Worm (Caenorhabditis elegans) whole organism, young adult: ENCODE results near the gene K08D8.9.
A peak's percentile ranks its signal among the peaks of the same experiment; 100 is the strongest.

Source experiments
- F10E7.11 ChIP-seq: sonication (generic microtip); optimal IDR thresholded peaks from 2 replicates; lab custom pipeline; 2017; ENCODE audit warnings: mild to moderate bottlenecking, missing genetic modification characterization, moderate library complexity, missing compliant biosample characterization
- F22D6.2 ChIP-seq: sonication (generic microtip); optimal IDR thresholded peaks from 2 replicates; lab custom pipeline; 2016; ENCODE audit warnings: mild to moderate bottlenecking, missing genetic modification characterization, missing compliant biosample characterization
- F37B4.10 ChIP-seq: fragments of 200-800 bp; sonication (Bioruptor generic); IDR thresholded peaks from 2 replicates; pipeline ENCODE4 v1.3.6; 2022; ENCODE audit warnings: missing genetic modification characterization, missing compliant biosample characterization
- T26A5.8 ChIP-seq: sonication (generic microtip); optimal IDR thresholded peaks from 2 replicates; lab custom pipeline; 2016; ENCODE audit warnings: missing genetic modification characterization, missing compliant biosample characterization
- Y53F4B.3 ChIP-seq: fragments of 200-800 bp; sonication (Bioruptor generic); IDR thresholded peaks from 2 replicates; pipeline ENCODE4 v1.3.6; 2022; ENCODE audit warnings: missing genetic modification reagents, missing genetic modification characterization, missing compliant biosample characterization
- Y56A3A.18 ChIP-seq: fragments of 200-800 bp; sonication (Bioruptor generic); IDR thresholded peaks from 2 replicates; pipeline ENCODE4 v1.3.6; 2022; ENCODE audit warnings: missing genetic modification reagents, missing genetic modification characterization, missing compliant biosample characterization
- Y79H2A.3 ChIP-seq: fragments of 200-800 bp; sonication (Bioruptor generic); conservative IDR thresholded peaks from 2 replicates; pipeline ENCODE4 v1.3.6; 2022; ENCODE audit warnings: missing genetic modification reagents, missing genetic modification characterization, missing compliant biosample characterization
- aptf-3 ChIP-seq: fragments of 200-800 bp; sonication (Bioruptor generic); IDR thresholded peaks from 2 replicates; pipeline ENCODE4 v1.3.6; 2022; ENCODE audit warnings: missing genetic modification characterization, missing compliant biosample characterization
- cebp-1 ChIP-seq, 2 experiments: fragments of 200-800 bp in 1 of 2; sonication (Bioruptor generic) in 1 of 2; sonication (generic microtip) in 1 of 2; IDR thresholded peaks in 1 of 2; optimal IDR thresholded peaks in 1 of 2; 2 replicates each; pipeline versions ENCODE4 v1.3.6 to Lab custom; 2017 to 2022; ENCODE audit warnings: missing compliant biosample characterization in 2 of 2, missing genetic modification characterization in 2 of 2, mild to moderate bottlenecking in 1 of 2, missing genetic modification reagents in 1 of 2, moderate library complexity in 1 of 2
- ceh-58 ChIP-seq: fragments of 200-800 bp; sonication (Bioruptor generic); IDR thresholded peaks from 2 replicates; pipeline ENCODE4 v1.3.6; 2022; ENCODE audit warnings: missing genetic modification characterization, missing compliant biosample characterization
- chd-7 ChIP-seq: sonication (generic microtip); optimal IDR thresholded peaks from 2 replicates; lab custom pipeline; 2016; ENCODE audit warnings: mild to moderate bottlenecking, missing genetic modification characterization, moderate library complexity, missing compliant biosample characterization
- dpl-1 ChIP-seq: fragments of 150-350 bp; optimal IDR thresholded peaks from 2 replicates; lab custom pipeline; 2014; ENCODE audit warnings: missing biosample characterization, missing genetic modification reagents, missing genetic modification characterization
- ekl-4 ChIP-seq: fragments of 200-800 bp; sonication (Bioruptor generic); IDR thresholded peaks from 2 replicates; pipeline ENCODE4 v1.3.6; 2022; ENCODE audit warnings: missing genetic modification reagents, missing genetic modification characterization, missing compliant biosample characterization
- hlh-26 ChIP-seq: fragments of 200-800 bp; sonication (Bioruptor generic); conservative IDR thresholded peaks from 2 replicates; pipeline ENCODE4 v1.3.6; 2022; ENCODE audit warnings: missing genetic modification reagents, missing genetic modification characterization, missing compliant biosample characterization
- hmg-1.2 ChIP-seq: fragments of 200-800 bp; sonication (Bioruptor generic); IDR thresholded peaks from 2 replicates; pipeline ENCODE4 v1.3.6; 2022; ENCODE audit warnings: missing genetic modification reagents, missing genetic modification characterization, missing compliant biosample characterization
- let-526 ChIP-seq: fragments of 200-800 bp; sonication (Bioruptor generic); IDR thresholded peaks from 2 replicates; pipeline ENCODE4 v1.3.6; 2022; ENCODE audit warnings: missing genetic modification reagents, missing genetic modification characterization, missing compliant biosample characterization
- madf-6 ChIP-seq: fragments of 200-800 bp; sonication (Bioruptor generic); IDR thresholded peaks from 2 replicates; pipeline ENCODE4 v1.3.6; 2022; ENCODE audit warnings: missing genetic modification reagents, missing genetic modification characterization, missing compliant biosample characterization
- nfya-2 ChIP-seq: fragments of 200-800 bp; sonication (Bioruptor generic); IDR thresholded peaks from 2 replicates; pipeline ENCODE4 v1.3.6; 2022; ENCODE audit warnings: missing genetic modification reagents, missing genetic modification characterization, missing compliant biosample characterization
- nfyb-1 ChIP-seq: fragments of 200-800 bp; sonication (Bioruptor generic); IDR thresholded peaks from 2 replicates; pipeline ENCODE4 v1.3.6; 2022; ENCODE audit warnings: missing genetic modification reagents, missing genetic modification characterization, missing compliant biosample characterization
- nhr-179 ChIP-seq: sonication (generic microtip); optimal IDR thresholded peaks from 2 replicates; lab custom pipeline; 2016; ENCODE audit warnings: mild to moderate bottlenecking, missing genetic modification characterization, missing compliant biosample characterization
- nhr-80 ChIP-seq: sonication (generic microtip); optimal IDR thresholded peaks from 2 replicates; lab custom pipeline; 2016; ENCODE audit warnings: missing genetic modification characterization, missing compliant biosample characterization
- nhr-90 ChIP-seq: sonication (generic microtip); optimal IDR thresholded peaks from 2 replicates; lab custom pipeline; 2016; ENCODE audit warnings: missing genotype, mild to moderate bottlenecking, missing genetic modification characterization, missing compliant biosample characterization
- pha-4 ChIP-seq: fragments of 150-350 bp; sonication (generic microtip); optimal IDR thresholded peaks from 2 replicates; lab custom pipeline; 2014; ENCODE audit warnings: missing biosample characterization, missing genetic modification reagents, missing genetic modification characterization
- unc-130 ChIP-seq: sonication (generic microtip); optimal IDR thresholded peaks from 2 replicates; lab custom pipeline; 2016; ENCODE audit warnings: missing genetic modification reagents, missing genetic modification characterization, missing compliant biosample characterization
- ztf-6 ChIP-seq: fragments of 200-800 bp; sonication (Bioruptor generic); IDR thresholded peaks from 2 replicates; pipeline ENCODE4 v1.3.6; 2022; ENCODE audit warnings: missing genetic modification reagents, missing genetic modification characterization, missing compliant biosample characterization

The K08D8.9 gene

ce11 chrIV:12897146-12897545, 2.3 kb upstream of the K08D8.9 start:
- TF ChIP-seq Y79H2A.3 (GFP tag; lab: Robert Waterston, UW) (no peak), madf-6 (no peak), let-526 (GFP tag; lab: Robert Waterston, UW) (no peak), cebp-1 (GFP tag; IDR thresholded peaks at IDR 0.05; lab: Robert Waterston, UW) (peak; percentile 57; the same call in 1 of the 2 replicates), cebp-1 (tag; optimal IDR thresholded peaks at IDR 0.05; lab: Kevin White, UChicago) (peak; percentile 79), dpl-1 (no peak), nhr-179 (tag; lab: Kevin White, UChicago) (no peak), aptf-3 (GFP tag; lab: Robert Waterston, UW) (no peak)

- no peak for TF ChIP-seq cebp-1 (GFP tag; IDR thresholded peaks at IDR 0.05; lab: Robert Waterston, UW)
- peak; percentile 37 for TF ChIP-seq cebp-1 (tag; optimal IDR thresholded peaks at IDR 0.05; lab: Kevin White, UChicago)
- TF ChIP-seq T26A5.8: no peak
- no peak for TF ChIP-seq Y53F4B.3 (GFP tag; lab: Robert Waterston, UW)
- TF ChIP-seq nfya-2 (GFP tag; lab: Robert Waterston, UW): no peak
- no peak for TF ChIP-seq F22D6.2 (tag; lab: Kevin White, UChicago)
- TF ChIP-seq, all 124 proteins: peak for 1
Measured at ce11 chrIV:12898823-12899222, 669 bp upstream of the K08D8.9 start.

- TF ChIP-seq dpl-1 (no peak), F10E7.11 (tag; lab: Kevin White, UChicago) (no peak), ekl-4 (no peak), hlh-26 (GFP tag; lab: Robert Waterston, UW) (no peak)
- TF ChIP-seq, all 124 proteins: peak for 0
Measured at ce11 chrIV:12900267-12900666, 775 bp downstream of the K08D8.9 start, which contains the start of gene K08D8.10. TSS of gene K08D8.10 (plus strand) at chrIV:12900567.

- TF ChIP-seq chd-7 (tag; lab: Kevin White, UChicago): no peak
- TF ChIP-seq nhr-80 (tag; lab: Kevin White, UChicago): peak; percentile 18
- TF ChIP-seq, all 124 proteins: peak for 1
Measured at ce11 chrIV:12901602-12902001, 2.1 kb downstream of the K08D8.9 start.

ce11 chrIV:12902430-12903110, 3.1 kb downstream of the K08D8.9 start, which contains the start of gene K08D8.2:
TSS of gene K08D8.2 (plus strand) at chrIV:12903060.
- TF ChIP-seq unc-130 (GFP tag; lab: Kevin White, UChicago) (no peak), nhr-80 (tag; lab: Kevin White, UChicago) (peak; percentile 37), F37B4.10 (GFP tag; lab: Robert Waterston, UW) (no peak), madf-6 (no peak), nfyb-1 (GFP tag; lab: Robert Waterston, UW) (no peak), ceh-58 (no peak), F10E7.11 (tag; lab: Kevin White, UChicago) (no peak), hmg-1.2 (GFP tag; lab: Robert Waterston, UW) (no peak), cebp-1 (GFP tag; IDR thresholded peaks at IDR 0.05; lab: Robert Waterston, UW) (0 out of 2 replicates have a peak, but pooled peaks have one; percentile 23), cebp-1 (tag; optimal IDR thresholded peaks at IDR 0.05; lab: Kevin White, UChicago) (peak; percentile 10), Y56A3A.18 (GFP tag; lab: Robert Waterston, UW) (no peak), pha-4 (tag; lab: Kevin White, UChicago) (no peak)

ce11 chrIV:12903687-12904086, 4.2 kb downstream of the K08D8.9 start:
- TF ChIP-seq nhr-80 (tag; lab: Kevin White, UChicago): peak; percentile 43
- TF ChIP-seq nhr-90 (tag; lab: Kevin White, UChicago): no peak

- TF ChIP-seq nhr-80 (tag; lab: Kevin White, UChicago) (peak; percentile 75), ztf-6 (GFP tag; lab: Robert Waterston, UW) (no peak)
Measured at ce11 chrIV:12906529-12906928, 7.0 kb downstream of the K08D8.9 start, which contains the start of gene K08D8.3. TSS of gene K08D8.3 (minus strand) at chrIV:12906659.
